Worm (Caenorhabditis elegans) whole organism, L1 larva: Measurements from ENCODE around the gene F48E3.6.

Source experiments
- lin-15B ChIP-seq: fragments of 150-350 bp; sonication (generic microtip); optimal IDR thresholded peaks from 3 replicates; lab custom pipeline; 2014; ENCODE audit warnings: missing biosample characterization, missing genetic modification characterization
- nhr-237 ChIP-seq: fragments of 150-350 bp; optimal IDR thresholded peaks from 2 replicates; lab custom pipeline; 2014; ENCODE audit warnings: missing biosample characterization, missing genetic modification characterization
- vab-15 ChIP-seq: sonication (generic microtip); optimal IDR thresholded peaks from 2 replicates; lab custom pipeline; 2017; ENCODE audit warnings: missing genotype, mild to moderate bottlenecking, missing genetic modification characterization, missing compliant biosample characterization
- ztf-11 ChIP-seq, 2 experiments: sonication (generic microtip); optimal IDR thresholded peaks; 2 replicates each; lab custom pipeline; 2016 to 2017; ENCODE audit warnings: missing genetic modification characterization in 2 of 2, missing biosample characterization in 1 of 2, missing compliant biosample characterization in 1 of 2

ce11 chrX:7546509-7546908, 43.8 kb upstream of the F48E3.6 start, which contains the start of gene col-174:
- TF ChIP-seq ztf-11 (tag; optimal IDR thresholded peaks at IDR 0.05; lab: Kevin White, UChicago) (no peak), nhr-237 (no peak), lin-15B (tag; lab: Kevin White, UChicago) (no peak), vab-15 (tag; lab: Kevin White, UChicago) (no peak)
